Fruit fly (Drosophila melanogaster): Measurements from ENCODE around the gene tko.
A peak's percentile ranks its signal among the peaks of the same experiment; 100 is the strongest.

tko gene

dm6 chrX:2396204-2396882 is 47.4 kb downstream of the tko start (continued):
- peak; percentile 31 for TF ChIP-seq CG1832 (GFP tag; optimal IDR thresholded peaks at IDR 0.05)
- peak; percentile 36; the same call in 1 of the 2 replicates for TF ChIP-seq wor (GFP tag; IDR thresholded peaks at IDR 0.05)
- peak; percentile 31 for TF ChIP-seq zen (tag; optimal IDR thresholded peaks at IDR 0.05)
- peak; percentile 8; the same call in 1 of the 2 replicates for TF ChIP-seq peb (GFP tag; IDR thresholded peaks at IDR 0.05)
- TF ChIP-seq kah (GFP tag; optimal IDR thresholded peaks at IDR 0.05) = no peak
- TF ChIP-seq PHDP (tag; optimal IDR thresholded peaks at IDR 0.05) = peak; percentile 51
- TF ChIP-seq CG30020 (tag; optimal IDR thresholded peaks at IDR 0.05) = no peak
- no peak for TF ChIP-seq Dek (tag; optimal IDR thresholded peaks at IDR 0.05)
- no peak for TF ChIP-seq prd (optimal IDR thresholded peaks at IDR 0.05)
- peak; percentile 63; the same call in 2 of the 3 replicates for TF ChIP-seq prd (GFP tag; IDR thresholded peaks at IDR 0.05)
- no peak for TF ChIP-seq CG17802 (tag; optimal IDR thresholded peaks at IDR 0.05)
- TF ChIP-seq sob (GFP tag; IDR thresholded peaks at IDR 0.05) = no peak
- TF ChIP-seq Sox100B (GFP tag; optimal IDR thresholded peaks at IDR 0.05) = peak; percentile 65
- peak; percentile 17 for TF ChIP-seq CG5245 (GFP tag; optimal IDR thresholded peaks at IDR 0.05)
- peak; percentile 53 for TF ChIP-seq CG12391 (tag; optimal IDR thresholded peaks at IDR 0.05)
- TF ChIP-seq CG6765 (GFP tag; optimal IDR thresholded peaks at IDR 0.05) = no peak
- TF ChIP-seq al (GFP tag; IDR thresholded peaks at IDR 0.05) = no peak
- peak; percentile 34 for TF ChIP-seq HLH3B (GFP tag; IDR thresholded peaks at IDR 0.05)
- TF ChIP-seq CG7928 (GFP tag; optimal IDR thresholded peaks at IDR 0.05) = no peak
- TF ChIP-seq E2f2 (GFP tag; IDR thresholded peaks at IDR 0.05) = 0 out of 2 replicates have a peak, but pooled peaks have one; percentile 18
- peak; percentile 68 for TF ChIP-seq sqz (GFP tag; optimal IDR thresholded peaks at IDR 0.05)
- TF ChIP-seq CG13775 (GFP tag; optimal IDR thresholded peaks at IDR 0.05) = peak; percentile 37
- no peak for TF ChIP-seq run (tag; optimal IDR thresholded peaks at IDR 0.05)
- no peak for TF ChIP-seq ftz-f1 (GFP tag; optimal IDR thresholded peaks at IDR 0.05)
- no peak; the same call in 1 of the 2 replicates for TF ChIP-seq CG10366 (GFP tag; IDR thresholded peaks at IDR 0.05)
- no peak for TF ChIP-seq fu2 (GFP tag; optimal IDR thresholded peaks at IDR 0.05)
- TF ChIP-seq Ets97D (GFP tag; optimal IDR thresholded peaks at IDR 0.05) = no peak
- no peak for TF ChIP-seq Mes4 (GFP tag; optimal IDR thresholded peaks at IDR 0.05)
- TF ChIP-seq CG16863 (GFP tag; optimal IDR thresholded peaks at IDR 0.05) = no peak
- no peak for TF ChIP-seq CG8281 (tag; optimal IDR thresholded peaks at IDR 0.05)
- no peak for TF ChIP-seq so (GFP tag; IDR thresholded peaks at IDR 0.05)
- TF ChIP-seq gcm2 (GFP tag; optimal IDR thresholded peaks at IDR 0.05) = no peak
- TF ChIP-seq Doc3 (GFP tag; IDR thresholded peaks at IDR 0.05; ENCODE audit: partially characterized antibody) = no peak
- no peak for TF ChIP-seq klu (GFP tag; IDR thresholded peaks at IDR 0.05)
- TF ChIP-seq CG17568 (GFP tag; optimal IDR thresholded peaks at IDR 0.05) = peak; percentile 6
- no peak for TF ChIP-seq CG12769 (tag; optimal IDR thresholded peaks at IDR 0.05)
- peak; percentile 10 for TF ChIP-seq CG5180 (GFP tag; optimal IDR thresholded peaks at IDR 0.05)
- no peak for TF ChIP-seq Rx (GFP tag; IDR thresholded peaks at IDR 0.05)
- TF ChIP-seq CG30403 (GFP tag; optimal IDR thresholded peaks at IDR 0.05) = peak; percentile 51
- no peak for TF ChIP-seq pfk (GFP tag; optimal IDR thresholded peaks at IDR 0.05)
- no peak for TF ChIP-seq pnt (GFP tag; optimal IDR thresholded peaks at IDR 0.05)
- TF ChIP-seq inv (GFP tag; IDR thresholded peaks at IDR 0.05; ENCODE audit: partially characterized antibody) = no peak
- TF ChIP-seq tap (tag; optimal IDR thresholded peaks at IDR 0.05) = peak; percentile 28
- TF ChIP-seq CG10979 (tag; optimal IDR thresholded peaks at IDR 0.05) = peak; percentile 73
- no peak for TF ChIP-seq NC2β (GFP tag; optimal IDR thresholded peaks at IDR 0.05)
- TF ChIP-seq ATbp (GFP tag; optimal IDR thresholded peaks at IDR 0.05) = peak; percentile 54
- no peak for TF ChIP-seq corto (GFP tag; optimal IDR thresholded peaks at IDR 0.05)
- TF ChIP-seq CG1603 (tag; optimal IDR thresholded peaks at IDR 0.05) = peak; percentile 46
- no peak for TF ChIP-seq Mrtf (GFP tag; IDR thresholded peaks at IDR 0.05)
- TF ChIP-seq insv (GFP tag; optimal IDR thresholded peaks at IDR 0.05) = no peak
